Worm (Caenorhabditis elegans): ENCODE measurements around the gene W05H9.4.

W05H9.4 gene

DNA sequence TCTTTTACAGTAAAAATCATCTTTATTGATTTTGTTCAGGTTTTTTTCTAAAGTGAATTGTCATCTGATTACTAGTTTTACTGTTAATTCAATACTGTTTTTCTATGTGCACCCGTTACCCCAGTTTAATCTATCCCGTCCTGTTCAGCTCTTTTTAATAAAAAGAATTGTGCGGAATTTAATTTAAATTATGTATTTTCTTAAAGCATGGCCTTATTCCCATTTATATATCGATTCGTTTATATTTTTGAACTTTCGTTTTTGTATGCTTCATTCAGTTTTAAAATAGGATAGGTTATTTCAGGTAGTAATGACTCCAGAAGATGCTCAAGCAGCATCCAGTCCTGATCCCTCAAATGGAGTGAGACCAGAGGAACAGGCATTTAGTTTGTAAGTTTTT lies 3.3 kb downstream of the W05H9.4 start, which contains the start of gene W05H9.2:
Gene W05H9.2, plus strand, starts transcription at position 301 of the 400 bp plus-strand sequence.
- TF ChIP-seq cnd-1 (tag; optimal IDR thresholded peaks at IDR 0.05) = no peak
- no peak for TF ChIP-seq lin-32 (GFP tag; optimal IDR thresholded peaks at IDR 0.05)
- no peak for TF ChIP-seq mep-1 (tag; optimal IDR thresholded peaks at IDR 0.05)
- no peak for TF ChIP-seq ham-2 (GFP tag; optimal IDR thresholded peaks at IDR 0.05)

DNA sequence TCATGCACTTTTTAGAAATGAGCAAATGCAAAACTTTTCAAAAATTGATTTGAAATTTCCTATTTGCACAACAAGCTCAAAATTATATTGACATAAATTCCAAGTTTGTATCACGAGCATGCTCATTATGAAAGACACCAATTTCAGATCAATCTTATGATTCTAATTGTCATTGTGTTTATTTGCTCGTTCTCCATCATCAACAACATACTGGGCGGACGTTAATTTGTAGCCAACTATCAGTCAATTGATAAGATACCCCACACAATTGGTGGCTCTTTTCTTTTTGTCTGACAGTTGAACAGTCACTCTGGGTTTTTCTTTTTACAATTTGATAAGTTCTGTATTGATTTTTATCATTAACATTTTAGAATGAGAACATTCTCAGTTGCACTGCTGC lies 8.3 kb downstream of the W05H9.4 start, which contains the start of gene lro-1:
Gene lro-1, plus strand, starts transcription at position 372 of the 400 bp plus-strand sequence.
- TF ChIP-seq mab-5 (tag; optimal IDR thresholded peaks at IDR 0.05) (no peak), unc-120 (tag; optimal IDR thresholded peaks at IDR 0.05; ENCODE audit: poor library complexity, severe bottlenecking) (no peak), unc-39 (tag; optimal IDR thresholded peaks at IDR 0.05) (no peak), zip-8 (tag; optimal IDR thresholded peaks at IDR 0.05) (no peak), cnd-1 (tag; optimal IDR thresholded peaks at IDR 0.05) (no peak), pha-4 (tag; optimal IDR thresholded peaks at IDR 0.05) (no peak), unc-62 (GFP tag; optimal IDR thresholded peaks at IDR 0.05) (no peak), lin-32 (GFP tag; optimal IDR thresholded peaks at IDR 0.05) (no peak), mls-2 (tag; optimal IDR thresholded peaks at IDR 0.05) (no peak), sem-2 (GFP tag; optimal IDR thresholded peaks at IDR 0.05) (no peak), nhr-28 (tag; optimal IDR thresholded peaks at IDR 0.05) (no peak), nhr-237 (tag; optimal IDR thresholded peaks at IDR 0.05) (no peak), ceh-83 (GFP tag; optimal IDR thresholded peaks at IDR 0.05) (no peak), tbx-8 (GFP tag; optimal IDR thresholded peaks at IDR 0.05) (no peak)

DNA sequence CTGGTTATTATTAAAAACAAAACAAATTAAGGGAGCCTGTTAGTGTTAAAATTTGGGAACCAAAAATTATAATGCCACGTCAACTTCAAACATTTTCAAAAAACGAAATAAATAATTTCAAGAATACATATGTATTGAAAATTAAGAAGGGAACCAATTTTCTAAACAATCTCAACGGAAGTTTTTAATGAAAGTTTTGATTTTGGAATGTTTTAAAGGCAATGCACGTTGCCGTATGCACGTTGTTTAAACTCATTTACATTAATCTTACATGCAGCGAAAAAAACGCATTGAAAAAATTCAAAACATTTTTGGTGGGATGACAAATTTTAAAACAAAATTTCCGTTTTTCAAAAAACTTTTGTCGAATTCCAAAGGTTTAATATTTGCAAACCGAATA lies 10.3 kb downstream of the W05H9.4 start:
- TF ChIP-seq ceh-83 (GFP tag; optimal IDR thresholded peaks at IDR 0.05) (no peak), bed-3 (GFP tag; optimal IDR thresholded peaks at IDR 0.05) (no peak), drap-1 (GFP tag; optimal IDR thresholded peaks at IDR 0.05) (no peak), ham-2 (GFP tag; optimal IDR thresholded peaks at IDR 0.05) (no peak), zip-8 (tag; optimal IDR thresholded peaks at IDR 0.05) (no peak), cnd-1 (tag; optimal IDR thresholded peaks at IDR 0.05) (no peak), hlh-1 (tag; optimal IDR thresholded peaks at IDR 0.05) (no peak), mep-1 (tag; optimal IDR thresholded peaks at IDR 0.05) (no peak)

DNA sequence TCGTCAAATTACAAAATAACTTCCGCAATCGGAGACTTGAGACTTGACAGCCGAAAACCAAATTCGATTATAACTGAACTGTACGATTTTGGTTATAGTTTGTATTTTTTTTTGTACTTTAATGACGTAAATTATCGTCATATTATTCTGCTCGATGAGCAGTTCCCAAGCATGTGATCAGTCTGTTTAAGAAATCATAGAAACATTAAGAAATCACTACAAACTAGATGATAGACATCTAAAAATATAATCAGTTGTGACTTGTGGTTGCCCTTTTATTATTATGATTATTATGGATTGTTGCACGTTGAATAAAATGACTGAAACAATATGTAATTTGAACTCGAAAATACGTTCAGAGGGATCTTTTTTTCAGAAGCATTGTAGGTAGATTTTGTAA lies 10.8 kb downstream of the W05H9.4 start:
- TF ChIP-seq unc-39 (tag; optimal IDR thresholded peaks at IDR 0.05) (no peak), lin-13 (tag; optimal IDR thresholded peaks at IDR 0.05) (no peak), tbx-8 (GFP tag; optimal IDR thresholded peaks at IDR 0.05) (no peak), sptf-1 (tag; optimal IDR thresholded peaks at IDR 0.05) (no peak), ceh-43 (GFP tag; optimal IDR thresholded peaks at IDR 0.05) (no peak)

DNA sequence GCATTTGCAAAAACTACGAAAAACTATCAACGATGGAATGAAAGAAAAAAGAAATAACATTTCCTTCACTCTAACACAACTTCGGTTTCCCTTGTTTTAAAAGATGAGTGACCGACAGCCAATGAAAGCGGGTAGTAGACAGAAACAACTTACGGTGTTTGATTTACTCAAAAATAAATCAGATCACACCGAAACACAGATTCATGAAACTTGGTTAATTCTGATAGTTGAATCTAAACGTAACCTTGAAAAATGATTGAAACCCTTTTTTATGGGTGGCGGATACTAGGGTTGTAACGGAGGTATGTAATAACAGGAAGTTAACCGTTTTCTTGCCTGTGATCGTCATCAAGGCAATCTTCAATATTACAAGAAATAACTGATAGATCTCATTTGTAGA lies 11.9 kb downstream of the W05H9.4 start:
- no peak for TF ChIP-seq flh-1 (GFP tag; optimal IDR thresholded peaks at IDR 0.05)
- TF ChIP-seq ham-2 (GFP tag; optimal IDR thresholded peaks at IDR 0.05) = no peak
- no peak for TF ChIP-seq cnd-1 (tag; optimal IDR thresholded peaks at IDR 0.05)
- no peak for TF ChIP-seq snpc-4 (tag; optimal IDR thresholded peaks at IDR 0.05)
- no peak for TF ChIP-seq elt-1 (tag; optimal IDR thresholded peaks at IDR 0.05; ENCODE audit: borderline replicate concordance, insufficient read depth)
- TF ChIP-seq unc-120 (tag; optimal IDR thresholded peaks at IDR 0.05; ENCODE audit: poor library complexity, severe bottlenecking) = no peak
- TF ChIP-seq M03D4.4 (tag; optimal IDR thresholded peaks at IDR 0.05) = no peak
- TF ChIP-seq lin-13 (tag; optimal IDR thresholded peaks at IDR 0.05) = no peak

DNA sequence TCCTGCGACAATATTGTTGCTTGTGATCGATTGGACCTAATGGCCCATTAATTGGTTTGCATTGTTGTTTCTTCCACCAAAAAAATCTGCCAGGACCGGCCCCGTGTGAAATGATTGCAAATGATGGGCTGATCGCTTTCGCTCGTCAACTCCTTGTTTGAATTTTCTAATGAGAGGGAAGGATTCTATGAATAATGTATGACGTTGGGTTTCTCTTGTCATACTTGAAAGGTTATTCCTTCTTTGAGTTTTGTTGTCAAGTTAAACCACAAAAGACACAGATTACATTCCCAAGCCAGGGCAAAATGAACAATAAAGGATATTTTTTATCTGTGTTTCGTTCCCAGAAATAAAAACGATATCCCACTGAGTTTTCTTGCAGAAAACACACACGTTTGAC lies 13.3 kb downstream of the W05H9.4 start:
- TF ChIP-seq bed-3 (GFP tag; optimal IDR thresholded peaks at IDR 0.05) (no peak), ham-2 (GFP tag; optimal IDR thresholded peaks at IDR 0.05) (no peak), ceh-39 (tag; optimal IDR thresholded peaks at IDR 0.05) (no peak)

DNA sequence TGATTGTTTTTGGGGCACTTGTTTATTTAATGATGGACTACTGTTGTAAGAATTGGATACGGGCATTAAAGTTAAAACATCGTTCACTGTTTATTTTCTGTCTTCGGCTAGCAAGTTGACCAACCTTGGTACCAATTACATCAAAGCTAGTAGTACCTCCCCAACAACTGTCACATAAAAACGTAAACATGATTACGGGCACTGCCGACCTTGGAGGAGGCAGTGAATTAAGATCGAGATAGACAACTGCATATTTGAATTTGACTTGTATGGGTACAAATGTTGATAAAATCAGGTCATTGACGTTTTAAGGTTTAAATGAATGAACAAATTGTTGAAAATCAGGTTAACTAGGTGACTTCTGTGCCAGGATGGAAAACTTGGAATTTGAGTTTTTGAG lies 13.8 kb downstream of the W05H9.4 start:
- TF ChIP-seq blmp-1 (tag; optimal IDR thresholded peaks at IDR 0.05) = no peak
- TF ChIP-seq ceh-43 (GFP tag; optimal IDR thresholded peaks at IDR 0.05) = no peak
- no peak for TF ChIP-seq ztf-11 (tag; optimal IDR thresholded peaks at IDR 0.05)
- no peak for TF ChIP-seq drap-1 (GFP tag; optimal IDR thresholded peaks at IDR 0.05)

All from whole organism, mixed stage, embryonic.